Worm (Caenorhabditis elegans): Measurements from ENCODE around the gene C52G5.3.

DNA sequence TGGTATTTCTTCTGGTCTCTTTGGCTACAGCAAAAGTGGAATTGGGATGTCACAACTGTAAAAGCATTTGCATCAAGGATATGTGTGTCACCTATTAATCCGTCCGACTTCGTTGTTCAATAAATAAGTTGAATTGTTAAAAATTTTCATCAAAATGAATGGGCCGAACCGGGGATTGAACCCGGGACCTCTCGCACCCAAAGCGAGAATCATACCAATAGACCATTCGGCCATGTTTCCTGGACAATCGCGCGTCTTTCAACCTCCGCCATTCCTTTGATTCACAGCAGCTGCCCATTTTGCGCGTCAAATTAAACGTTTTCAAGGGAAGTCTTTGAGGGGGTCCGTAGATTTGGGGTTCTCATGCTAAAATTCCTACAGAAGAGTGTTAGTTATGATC lies 8.7 kb upstream of the C52G5.3 start:
- no peak for TF ChIP-seq dao-5 (tag; optimal IDR thresholded peaks at IDR 0.05)
- TF ChIP-seq W03F9.2 (tag; optimal IDR thresholded peaks at IDR 0.05), result no peak
